Worm (Caenorhabditis elegans) whole organism, mixed stage, embryonic: ENCODE results near the gene ddx-19.

Source experiments
- M03D4.4 ChIP-seq: sonication (generic microtip); optimal IDR thresholded peaks from 2 replicates; lab custom pipeline; 2017; ENCODE audit warnings: mild to moderate bottlenecking, missing genetic modification characterization, missing compliant biosample characterization
- bed-3 ChIP-seq: fragments of 200-800 bp; sonication (Bioruptor generic); optimal IDR thresholded peaks from 3 replicates; lab custom pipeline; 2018; ENCODE audit warnings: mild to moderate bottlenecking, missing genetic modification characterization, moderate library complexity, missing compliant biosample characterization
- blmp-1 ChIP-seq: fragments of 150-350 bp; optimal IDR thresholded peaks from 2 replicates; lab custom pipeline; 2014; ENCODE audit warnings: missing biosample characterization, missing genetic modification characterization
- ceh-39 ChIP-seq: fragments of 150-350 bp; optimal IDR thresholded peaks from 2 replicates; lab custom pipeline; 2014; ENCODE audit warnings: missing biosample characterization, missing genetic modification characterization
- ceh-83 ChIP-seq: fragments of 200-800 bp; sonication (Bioruptor generic); optimal IDR thresholded peaks from 2 replicates; lab custom pipeline; 2018; ENCODE audit warnings: mild to moderate bottlenecking, missing genetic modification characterization, missing compliant biosample characterization
- ces-1 ChIP-seq: fragments of 150-350 bp; optimal IDR thresholded peaks from 2 replicates; lab custom pipeline; 2014; ENCODE audit warnings: missing biosample characterization, missing genetic modification reagents, missing genetic modification characterization
- cnd-1 ChIP-seq: fragments of 200-800 bp; sonication (Bioruptor generic); optimal IDR thresholded peaks from 2 replicates; lab custom pipeline; 2018; ENCODE audit warnings: mild to moderate bottlenecking, missing genetic modification characterization, missing compliant biosample characterization
- drap-1 ChIP-seq: fragments of 200-800 bp; sonication (Bioruptor generic); optimal IDR thresholded peaks from 3 replicates; lab custom pipeline; 2018; ENCODE audit warnings: mild to moderate bottlenecking, missing genetic modification characterization, missing compliant biosample characterization
- elt-1 ChIP-seq: sonication (generic microtip); optimal IDR thresholded peaks from 2 replicates; lab custom pipeline; 2017; ENCODE audit warnings: missing genetic modification characterization, mild to moderate bottlenecking, missing compliant biosample characterization, antibody characterized with exemption, moderate library complexity, borderline replicate concordance; ENCODE audit not compliant: insufficient read depth
- flh-1 ChIP-seq: fragments of 200-800 bp; sonication (Bioruptor generic); optimal IDR thresholded peaks from 2 replicates; lab custom pipeline; 2018; ENCODE audit warnings: mild to moderate bottlenecking, missing genetic modification characterization, moderate library complexity, missing compliant biosample characterization
- ham-2 ChIP-seq: fragments of 200-800 bp; sonication (Bioruptor generic); optimal IDR thresholded peaks from 2 replicates; lab custom pipeline; 2018; ENCODE audit warnings: mild to moderate bottlenecking, missing genetic modification characterization, missing compliant biosample characterization
- hlh-1 ChIP-seq: fragments of 150-350 bp; optimal IDR thresholded peaks from 2 replicates; lab custom pipeline; 2014; ENCODE audit warnings: missing biosample characterization, missing genetic modification reagents, missing genetic modification characterization
- lin-13 ChIP-seq: fragments of 150-350 bp; optimal IDR thresholded peaks from 2 replicates; lab custom pipeline; 2014; ENCODE audit warnings: missing biosample characterization, missing genetic modification characterization
- lin-32 ChIP-seq: fragments of 200-800 bp; sonication (Bioruptor generic); optimal IDR thresholded peaks from 2 replicates; lab custom pipeline; 2018; ENCODE audit warnings: mild to moderate bottlenecking, missing genetic modification characterization, missing compliant biosample characterization
- mab-5 ChIP-seq: fragments of 150-350 bp; optimal IDR thresholded peaks from 2 replicates; lab custom pipeline; 2014; ENCODE audit warnings: missing biosample characterization, missing genetic modification characterization
- mep-1 ChIP-seq: fragments of 150-350 bp; optimal IDR thresholded peaks from 2 replicates; lab custom pipeline; 2017; ENCODE audit warnings: missing biosample characterization, missing genetic modification reagents, missing genetic modification characterization, inconsistent platforms
- mls-2 ChIP-seq: sonication (generic microtip); optimal IDR thresholded peaks from 2 replicates; lab custom pipeline; 2016; ENCODE audit warnings: mild to moderate bottlenecking, missing genetic modification characterization, moderate library complexity, missing compliant biosample characterization
- nhr-12 ChIP-seq: fragments of 150-350 bp; optimal IDR thresholded peaks from 2 replicates; lab custom pipeline; 2014; ENCODE audit warnings: missing biosample characterization, missing genetic modification characterization
- nhr-237 ChIP-seq: fragments of 150-350 bp; optimal IDR thresholded peaks from 2 replicates; lab custom pipeline; 2014; ENCODE audit warnings: missing biosample characterization, missing genetic modification characterization
- nhr-28 ChIP-seq: fragments of 150-350 bp; optimal IDR thresholded peaks from 2 replicates; lab custom pipeline; 2014; ENCODE audit warnings: missing biosample characterization, missing genetic modification characterization
- pha-4 ChIP-seq: fragments of 150-350 bp; optimal IDR thresholded peaks from 2 replicates; lab custom pipeline; 2018; ENCODE audit warnings: missing biosample characterization, missing genetic modification reagents, missing genetic modification characterization
- sem-2 ChIP-seq: fragments of 200-800 bp; sonication (Bioruptor generic); optimal IDR thresholded peaks from 2 replicates; lab custom pipeline; 2018; ENCODE audit warnings: mild to moderate bottlenecking, missing genetic modification characterization, missing compliant biosample characterization
- snpc-4 ChIP-seq: fragments of 150-350 bp; optimal IDR thresholded peaks from 2 replicates; lab custom pipeline; 2014; ENCODE audit warnings: missing biosample characterization, missing genetic modification characterization
- sptf-1 ChIP-seq: sonication (generic microtip); optimal IDR thresholded peaks from 2 replicates; lab custom pipeline; 2017; ENCODE audit warnings: mild to moderate bottlenecking, missing genetic modification characterization, moderate library complexity, missing compliant biosample characterization
- tbx-8 ChIP-seq: fragments of 200-800 bp; sonication (Bioruptor generic); optimal IDR thresholded peaks from 2 replicates; lab custom pipeline; 2018; ENCODE audit warnings: mild to moderate bottlenecking, missing genetic modification characterization, moderate library complexity, missing compliant biosample characterization
- unc-120 ChIP-seq: sonication (generic microtip); optimal IDR thresholded peaks from 2 replicates; lab custom pipeline; 2017; ENCODE audit warnings: missing genetic modification characterization, missing compliant biosample characterization; ENCODE audit not compliant: poor library complexity, severe bottlenecking
- unc-39 ChIP-seq: fragments of 150-350 bp; optimal IDR thresholded peaks from 2 replicates; lab custom pipeline; 2014; ENCODE audit warnings: missing biosample characterization, missing genetic modification characterization
- unc-62 ChIP-seq: fragments of 150-350 bp; optimal IDR thresholded peaks from 2 replicates; lab custom pipeline; 2014; ENCODE audit warnings: missing biosample characterization, missing genetic modification reagents, missing genetic modification characterization
- zip-8 ChIP-seq: fragments of 150-350 bp; optimal IDR thresholded peaks from 2 replicates; lab custom pipeline; 2014; ENCODE audit warnings: missing biosample characterization, missing genetic modification characterization
- ztf-11 ChIP-seq: fragments of 150-350 bp; optimal IDR thresholded peaks from 2 replicates; lab custom pipeline; 2014; ENCODE audit warnings: missing biosample characterization, missing genetic modification characterization

ddx-19 gene

ce11 chrII:8929771-8930170 is 45.1 kb downstream of the ddx-19 start, which contains the start of gene mrpl-50:
Gene mrpl-50, plus strand, starts transcription at chrII:8929841.
- TF ChIP-seq ham-2 (GFP tag; lab: Kevin White, UChicago) (no peak), nhr-237 (tag; lab: Kevin White, UChicago) (no peak), ces-1 (GFP tag; lab: Kevin White, UChicago) (no peak), mep-1 (tag; lab: Kevin White, UChicago) (no peak), pha-4 (tag; lab: Kevin White, UChicago) (no peak), lin-32 (GFP tag; lab: Kevin White, UChicago) (no peak), M03D4.4 (no peak), unc-120 (tag; lab: Kevin White, UChicago) (no peak), cnd-1 (tag; lab: Kevin White, UChicago) (no peak), ceh-39 (no peak), ztf-11 (tag; lab: Kevin White, UChicago) (no peak), nhr-28 (tag; lab: Kevin White, UChicago) (no peak), unc-62 (GFP tag; lab: Kevin White, UChicago) (no peak), blmp-1 (tag; lab: Kevin White, UChicago) (no peak), hlh-1 (no peak)

- TF ChIP-seq tbx-8 (no peak), flh-1 (GFP tag; lab: Kevin White, UChicago) (no peak), unc-120 (tag; lab: Kevin White, UChicago) (no peak), ces-1 (GFP tag; lab: Kevin White, UChicago) (no peak), lin-32 (GFP tag; lab: Kevin White, UChicago) (no peak), unc-62 (GFP tag; lab: Kevin White, UChicago) (no peak), blmp-1 (tag; lab: Kevin White, UChicago) (no peak), bed-3 (no peak), sptf-1 (tag; lab: Kevin White, UChicago) (no peak), ceh-83 (no peak), unc-39 (tag; lab: Kevin White, UChicago) (no peak), drap-1 (GFP tag; lab: Kevin White, UChicago) (no peak), hlh-1 (no peak), mls-2 (no peak), mep-1 (tag; lab: Kevin White, UChicago) (no peak)
Measured at ce11 chrII:8930763-8931162, 46.1 kb downstream of the ddx-19 start, which contains the start of gene enol-1. Gene enol-1, plus strand, starts transcription at chrII:8930997.

DNA sequence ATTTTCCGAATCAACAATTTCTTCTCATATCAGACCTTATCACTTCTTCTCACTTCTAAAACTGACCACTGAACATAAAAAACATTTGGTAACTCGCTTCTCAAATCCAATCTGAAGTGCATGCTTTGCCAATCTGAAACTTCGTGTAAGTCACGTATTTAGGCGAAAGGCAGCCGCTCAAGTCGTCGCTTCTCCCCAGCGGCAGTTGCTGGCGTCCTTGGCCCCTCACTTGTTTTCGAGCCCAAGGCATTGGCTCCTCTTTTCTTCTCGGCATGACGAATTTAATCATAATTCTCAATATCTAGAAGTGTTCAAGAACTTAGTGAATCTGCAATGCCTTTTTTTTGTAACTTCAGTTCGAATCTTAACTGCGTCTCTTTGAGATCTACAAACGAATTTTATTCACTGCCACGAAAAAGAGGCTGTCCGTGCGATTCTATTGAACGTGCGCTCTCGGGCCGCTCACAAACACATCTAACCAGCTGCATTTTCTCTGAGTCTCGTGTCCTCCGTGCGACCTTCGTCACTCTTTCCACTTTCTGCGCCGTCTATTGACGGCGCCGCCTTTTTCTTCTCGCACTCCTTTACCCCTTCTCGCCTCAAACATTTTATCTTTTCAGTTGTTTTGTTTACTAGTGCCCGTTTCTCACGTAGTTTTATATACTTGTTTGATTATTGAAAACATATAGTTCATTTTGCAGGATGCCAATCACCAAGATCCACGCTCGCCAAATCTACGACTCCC is 46.9 kb downstream of the ddx-19 start:
- no peak for TF ChIP-seq mep-1 (tag; lab: Kevin White, UChicago)
- no peak for TF ChIP-seq mab-5 (tag; lab: Kevin White, UChicago)
- no peak for TF ChIP-seq elt-1
- TF ChIP-seq zip-8 (tag; lab: Kevin White, UChicago): no peak
- TF ChIP-seq ces-1 (GFP tag; lab: Kevin White, UChicago): no peak
- no peak for TF ChIP-seq pha-4 (tag; lab: Kevin White, UChicago)
- TF ChIP-seq ceh-83: no peak
- no peak for TF ChIP-seq unc-62 (GFP tag; lab: Kevin White, UChicago)
- TF ChIP-seq sem-2: no peak
- no peak for TF ChIP-seq unc-120 (tag; lab: Kevin White, UChicago)
- no peak for TF ChIP-seq snpc-4 (tag; lab: Kevin White, UChicago)

- TF ChIP-seq unc-39 (tag; lab: Kevin White, UChicago) (no peak), flh-1 (GFP tag; lab: Kevin White, UChicago) (no peak), nhr-28 (tag; lab: Kevin White, UChicago) (no peak), ham-2 (GFP tag; lab: Kevin White, UChicago) (no peak), bed-3 (no peak), snpc-4 (tag; lab: Kevin White, UChicago) (no peak), lin-13 (tag; lab: Kevin White, UChicago) (no peak), mab-5 (tag; lab: Kevin White, UChicago) (no peak), lin-32 (GFP tag; lab: Kevin White, UChicago) (no peak), nhr-12 (tag; lab: Kevin White, UChicago) (no peak), unc-120 (tag; lab: Kevin White, UChicago) (no peak), unc-62 (GFP tag; lab: Kevin White, UChicago) (no peak), pha-4 (tag; lab: Kevin White, UChicago) (no peak), sptf-1 (tag; lab: Kevin White, UChicago) (no peak), ceh-39 (no peak), nhr-237 (tag; lab: Kevin White, UChicago) (no peak), tbx-8 (no peak), cnd-1 (tag; lab: Kevin White, UChicago) (no peak)
- TF ChIP-seq, all 35 proteins: peak for 0
Measured at ce11 chrII:8932392-8932791, 47.7 kb downstream of the ddx-19 start.
